Fruit fly (Drosophila melanogaster) whole organism, embryonic: Measurements from ENCODE around the gene gcm.

ENCODE experiments used
- Aef1 ChIP-seq: fragments of 200-800 bp; sonication (Bioruptor generic); IDR thresholded peaks from 3 replicates; pipeline ENCODE4 v1.3.6; 2022; ENCODE audit warnings: missing biosample characterization, missing genetic modification characterization
- B-H2 ChIP-seq: fragments of 200-800 bp; sonication (Bioruptor generic); optimal IDR thresholded peaks from 2 replicates; lab custom pipeline; 2018; ENCODE audit warnings: missing biosample characterization, mild to moderate bottlenecking, missing genetic modification characterization
- CG10366 ChIP-seq: fragments of 200-800 bp; sonication (Bioruptor generic); IDR thresholded peaks from 2 replicates; pipeline ENCODE4 v1.3.6; 2022; ENCODE audit warnings: missing biosample characterization, missing genetic modification characterization
- CG11085 ChIP-seq: fragments of 200-800 bp; sonication (Bioruptor generic); IDR thresholded peaks from 2 replicates; pipeline ENCODE4 v1.3.6; 2022; ENCODE audit warnings: missing biosample characterization, missing genetic modification characterization
- CG11504 ChIP-seq: fragments of 200-800 bp; sonication (Bioruptor generic); optimal IDR thresholded peaks from 3 replicates; lab custom pipeline; 2019; ENCODE audit warnings: missing biosample characterization, mild to moderate bottlenecking, missing genetic modification characterization, moderate library complexity
- CG12299 ChIP-seq: fragments of 200-800 bp; sonication (Bioruptor generic); optimal IDR thresholded peaks from 2 replicates; lab custom pipeline; 2018; ENCODE audit warnings: missing biosample characterization, mild to moderate bottlenecking, missing genetic modification characterization
- CG12769 ChIP-seq: fragments of 200-800 bp; sonication (Bioruptor generic); optimal IDR thresholded peaks from 2 replicates; lab custom pipeline; 2019; ENCODE audit warnings: missing biosample characterization, mild to moderate bottlenecking, missing genetic modification characterization, moderate library complexity
- CG17359 ChIP-seq: fragments of 200-800 bp; sonication (Bioruptor generic); optimal IDR thresholded peaks from 3 replicates; lab custom pipeline; 2018; ENCODE audit warnings: missing biosample characterization, mild to moderate bottlenecking, missing genetic modification characterization, moderate library complexity
- CG2875 ChIP-seq: fragments of 200-800 bp; sonication (Bioruptor generic); optimal IDR thresholded peaks from 2 replicates; lab custom pipeline; 2017; ENCODE audit warnings: missing biosample characterization, mild to moderate bottlenecking, missing genetic modification characterization, missing genetic modification reagents
- CG30431 ChIP-seq: fragments of 200-800 bp; sonication (Bioruptor generic); optimal IDR thresholded peaks from 2 replicates; lab custom pipeline; 2017; ENCODE audit warnings: missing biosample characterization, missing genetic modification characterization
- CG3847 ChIP-seq: fragments of 200-800 bp; sonication (Bioruptor generic); IDR thresholded peaks from 2 replicates; pipeline ENCODE4 v1.3.6; 2022; ENCODE audit warnings: missing biosample characterization, missing genetic modification characterization
- CG4617 ChIP-seq: fragments of 200-800 bp; sonication (Bioruptor generic); optimal IDR thresholded peaks from 3 replicates; lab custom pipeline; 2016; ENCODE audit warnings: missing biosample characterization, missing genetic modification characterization, borderline replicate concordance
- CG4730 ChIP-seq: fragments of 200-800 bp; sonication (Bioruptor generic); IDR thresholded peaks from 2 replicates; pipeline ENCODE4 v1.3.6; 2022; ENCODE audit warnings: missing biosample characterization, missing genetic modification characterization
- CG4854 ChIP-seq: fragments of 200-800 bp; sonication (Bioruptor generic); optimal IDR thresholded peaks from 2 replicates; lab custom pipeline; 2016; ENCODE audit warnings: missing biosample characterization, missing genetic modification characterization, inconsistent platforms
- CG7745 ChIP-seq: fragments of 200-800 bp; sonication (Bioruptor generic); optimal IDR thresholded peaks from 2 replicates; lab custom pipeline; 2018; ENCODE audit warnings: missing biosample characterization, mild to moderate bottlenecking, missing genetic modification characterization, moderate library complexity
- CG9797 ChIP-seq: fragments of 200-800 bp; sonication (Bioruptor generic); optimal IDR thresholded peaks from 3 replicates; lab custom pipeline; 2018; ENCODE audit warnings: missing biosample characterization, mild to moderate bottlenecking, missing genetic modification characterization
- Deaf1 ChIP-seq: fragments of 200-800 bp; optimal IDR thresholded peaks from 3 replicates; lab custom pipeline; 2019; ENCODE audit warnings: missing biosample characterization, mild to moderate bottlenecking, missing genetic modification characterization, moderate library complexity
- E2f1 ChIP-seq: fragments of 200-800 bp; sonication (Bioruptor generic); IDR thresholded peaks from 2 replicates; pipeline ENCODE4 v1.3.6; 2022; ENCODE audit warnings: missing biosample characterization, missing genetic modification characterization
- HmgZ ChIP-seq: fragments of 200-800 bp; sonication (Bioruptor generic); optimal IDR thresholded peaks from 2 replicates; lab custom pipeline; 2018; ENCODE audit warnings: missing biosample characterization, mild to moderate bottlenecking, missing genetic modification characterization
- Lim3 ChIP-seq: fragments of 200-800 bp; sonication (Bioruptor generic); IDR thresholded peaks from 2 replicates; pipeline ENCODE4 v1.3.6; 2022; ENCODE audit warnings: missing biosample characterization, missing genetic modification characterization
- Meics ChIP-seq: fragments of 200-800 bp; sonication (Bioruptor generic); optimal IDR thresholded peaks from 2 replicates; lab custom pipeline; 2017; ENCODE audit warnings: missing biosample characterization, mild to moderate bottlenecking, missing genetic modification characterization
- Opbp ChIP-seq: fragments of 200-800 bp; sonication (Bioruptor generic); IDR thresholded peaks from 3 replicates; pipeline ENCODE4 v1.3.6; 2022; ENCODE audit warnings: missing biosample characterization, missing genetic modification characterization; ENCODE audit not compliant: partially characterized antibody
- Sry-δ ChIP-seq: fragments of 200-800 bp; sonication (Bioruptor generic); optimal IDR thresholded peaks from 2 replicates; lab custom pipeline; 2016; ENCODE audit warnings: missing biosample characterization, missing genetic modification characterization
- Taf1 ChIP-seq: fragments of 200-800 bp; sonication (Bioruptor generic); IDR thresholded peaks from 2 replicates; pipeline ENCODE4 v1.3.6; 2022; ENCODE audit warnings: missing biosample characterization, missing genetic modification characterization
- Tbp ChIP-seq: fragments of >200 bp; optimal IDR thresholded peaks from 2 replicates; lab custom pipeline; 2018; ENCODE audit warnings: missing biosample characterization, missing genetic modification characterization
- ap ChIP-seq: fragments of 200-800 bp; sonication (Bioruptor generic); IDR thresholded peaks from 2 replicates; pipeline ENCODE4 v1.3.6; 2022; ENCODE audit warnings: missing biosample characterization, missing genetic modification characterization
- bab2 ChIP-seq: fragments of 200-800 bp; sonication (Bioruptor generic); optimal IDR thresholded peaks from 2 replicates; lab custom pipeline; 2016; ENCODE audit warnings: missing biosample characterization, missing genetic modification characterization
- cg ChIP-seq: fragments of 200-800 bp; sonication (Bioruptor generic); optimal IDR thresholded peaks from 3 replicates; lab custom pipeline; 2019; ENCODE audit warnings: missing biosample characterization, mild to moderate bottlenecking, missing genetic modification characterization, moderate library complexity
- chif ChIP-seq, 2 experiments: fragments of 200-800 bp; sonication (Bioruptor generic); optimal IDR thresholded peaks; 3 replicates each; lab custom pipeline; 2016; ENCODE audit warnings: missing biosample characterization in 2 of 2, missing genetic modification characterization in 2 of 2
- chm ChIP-seq: fragments of 200-800 bp; sonication (Bioruptor generic); IDR thresholded peaks from 2 replicates; pipeline ENCODE4 v1.3.6; 2022; ENCODE audit warnings: missing biosample characterization, missing genetic modification characterization
- chn ChIP-seq: fragments of 200-800 bp; sonication (Bioruptor generic); optimal IDR thresholded peaks from 2 replicates; lab custom pipeline; 2016; ENCODE audit warnings: missing biosample characterization, missing genetic modification characterization
- corto ChIP-seq: fragments of 200-800 bp; sonication (Bioruptor generic); optimal IDR thresholded peaks from 2 replicates; lab custom pipeline; 2016; ENCODE audit warnings: missing biosample characterization, mild to moderate bottlenecking, missing genetic modification characterization, moderate library complexity
- crp ChIP-seq, 2 experiments: fragments of 200-800 bp; sonication (Bioruptor generic); optimal IDR thresholded peaks; 2 replicates in 1 of 2; 3 replicates in 1 of 2; lab custom pipeline; 2017; ENCODE audit warnings: missing biosample characterization in 2 of 2, missing genetic modification characterization in 2 of 2, mild to moderate bottlenecking in 1 of 2, moderate library complexity in 1 of 2
- cwo ChIP-seq: fragments of 200-800 bp; sonication (Bioruptor generic); optimal IDR thresholded peaks from 3 replicates; lab custom pipeline; 2017; ENCODE audit warnings: missing biosample characterization, missing genetic modification characterization, mild to moderate bottlenecking, moderate library complexity, missing genetic modification reagents
- da ChIP-seq: fragments of 200-800 bp; sonication (Bioruptor generic); optimal IDR thresholded peaks from 2 replicates; lab custom pipeline; 2016; ENCODE audit warnings: missing biosample characterization, missing genetic modification characterization
- danr ChIP-seq: fragments of 200-800 bp; sonication (Bioruptor generic); IDR thresholded peaks from 2 replicates; pipeline ENCODE4 v1.3.6; 2022; ENCODE audit warnings: missing biosample characterization, missing genetic modification characterization
- dimm ChIP-seq: fragments of 200-800 bp; sonication (Bioruptor generic); IDR thresholded peaks from 2 replicates; pipeline ENCODE4 v1.3.6; 2022; ENCODE audit warnings: missing biosample characterization, missing genetic modification characterization
- dysf ChIP-seq: fragments of 200-800 bp; sonication (Bioruptor generic); IDR thresholded peaks from 3 replicates; pipeline ENCODE4 v1.3.6; 2022; ENCODE audit warnings: missing biosample characterization, missing genetic modification characterization
- fd102C ChIP-seq: fragments of 200-800 bp; sonication (Bioruptor generic); optimal IDR thresholded peaks from 2 replicates; lab custom pipeline; 2018; ENCODE audit warnings: missing biosample characterization, mild to moderate bottlenecking, missing genetic modification characterization, moderate library complexity
- fu2 ChIP-seq: fragments of 200-800 bp; sonication (Bioruptor generic); optimal IDR thresholded peaks from 2 replicates; lab custom pipeline; 2016; ENCODE audit warnings: missing biosample characterization, missing genetic modification characterization
- gsb ChIP-seq: fragments of 200-800 bp; sonication (Bioruptor generic); IDR thresholded peaks from 2 replicates; pipeline ENCODE4 v1.3.6; 2022; ENCODE audit warnings: missing biosample characterization, missing genetic modification characterization
- jigr1 ChIP-seq: fragments of 200-800 bp; sonication (Bioruptor generic); IDR thresholded peaks from 3 replicates; pipeline ENCODE4 v1.3.6; 2022; ENCODE audit warnings: missing biosample characterization, missing genetic modification characterization
- jing ChIP-seq: fragments of 200-800 bp; sonication (Bioruptor generic); optimal IDR thresholded peaks from 2 replicates; lab custom pipeline; 2018; ENCODE audit warnings: missing biosample characterization, mild to moderate bottlenecking, missing genetic modification characterization
- lmd ChIP-seq: fragments of 200-800 bp; sonication (Bioruptor generic); IDR thresholded peaks from 2 replicates; pipeline ENCODE4 v1.3.6; 2022; ENCODE audit warnings: missing biosample characterization, missing genetic modification characterization
- lola ChIP-seq, 3 experiments: fragments of >200 bp in 2 of 3; fragments of 200-800 bp in 1 of 3; sonication (Bioruptor generic) in 1 of 3; optimal IDR thresholded peaks; 2 replicates each; lab custom pipeline; 2017 to 2019; ENCODE audit warnings: missing biosample characterization in 3 of 3, missing genetic modification characterization in 3 of 3, mild to moderate bottlenecking in 1 of 3, moderate library complexity in 1 of 3
- nau ChIP-seq: fragments of 200-800 bp; sonication (Bioruptor generic); optimal IDR thresholded peaks from 3 replicates; lab custom pipeline; 2017; ENCODE audit warnings: missing biosample characterization, mild to moderate bottlenecking, missing genetic modification characterization, missing genetic modification reagents
- onecut ChIP-seq: fragments of 200-800 bp; sonication (Bioruptor generic); IDR thresholded peaks from 2 replicates; pipeline ENCODE4 v1.3.6; 2022; ENCODE audit warnings: missing biosample characterization, missing genetic modification characterization
- pita ChIP-seq: fragments of 200-800 bp; sonication (Bioruptor generic); optimal IDR thresholded peaks from 2 replicates; lab custom pipeline; 2017; ENCODE audit warnings: missing biosample characterization, mild to moderate bottlenecking, missing genetic modification characterization
- psq ChIP-seq: fragments of 200-800 bp; sonication (Bioruptor generic); optimal IDR thresholded peaks from 2 replicates; lab custom pipeline; 2017; ENCODE audit warnings: missing biosample characterization, missing genetic modification characterization
- slou ChIP-seq: fragments of 200-800 bp; sonication (Bioruptor generic); optimal IDR thresholded peaks from 3 replicates; lab custom pipeline; 2016; ENCODE audit warnings: missing biosample characterization, missing genetic modification characterization
- tna ChIP-seq: fragments of 200-800 bp; sonication (Bioruptor generic); IDR thresholded peaks from 2 replicates; pipeline ENCODE4 v1.3.6; 2022; ENCODE audit warnings: missing biosample characterization, missing genetic modification characterization; ENCODE audit not compliant: partially characterized antibody

The gcm gene

DNA sequence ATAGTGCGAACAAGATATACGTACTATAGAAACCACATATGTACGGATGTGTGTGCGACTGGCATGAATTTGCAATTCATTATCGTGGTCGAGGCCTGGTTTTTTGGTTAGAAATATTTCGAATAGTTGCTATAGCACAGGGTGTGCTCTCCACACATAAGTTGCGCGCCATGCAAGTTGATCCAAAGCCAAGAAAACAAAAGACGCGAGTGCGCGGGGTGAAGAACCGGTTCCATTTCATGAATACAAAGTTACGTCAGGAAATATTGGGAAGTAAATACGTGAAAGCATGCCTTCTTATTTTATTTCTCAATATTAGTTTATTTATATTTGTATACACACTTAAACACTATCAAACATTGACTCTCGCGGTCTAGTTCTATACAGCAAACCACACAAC is 32.4 kb upstream of the gcm start (continued):
- TF ChIP-seq Opbp (GFP tag; lab: Robert Waterston, UW) (no peak), B-H2 (GFP tag; lab: Kevin White, UChicago) (no peak), CG11504 (tag; lab: Kevin White, UChicago) (peak; percentile 38), chm (GFP tag; lab: Robert Waterston, UW) (no peak), CG4854 (no peak), pita (GFP tag; lab: Kevin White, UChicago) (no peak), dysf (GFP tag; lab: Robert Waterston, UW) (peak; percentile 38; the same call in 1 of the 3 replicates), CG3847 (GFP tag; lab: Robert Waterston, UW) (peak; percentile 33; the same call in 1 of the 2 replicates), crp (GFP tag; optimal IDR thresholded peaks at IDR 0.05; lab: Kevin White, UChicago) (no peak), jing (no peak), lmd (GFP tag; lab: Robert Waterston, UW) (no peak), chn (no peak), cwo (GFP tag; lab: Kevin White, UChicago) (no peak), Aef1 (no peak; the same call in 2 of the 3 replicates), Taf1 (no peak), CG30431 (GFP tag; lab: Kevin White, UChicago) (no peak), CG2875 (GFP tag; lab: Kevin White, UChicago) (peak; percentile 54), da (no peak), danr (GFP tag; lab: Robert Waterston, UW) (no peak; the same call in 1 of the 2 replicates), ap (GFP tag; lab: Robert Waterston, UW) (no peak), HmgZ (tag; lab: Kevin White, UChicago) (peak; percentile 29), jigr1 (GFP tag; lab: Robert Waterston, UW) (no peak), psq (GFP tag; lab: Kevin White, UChicago) (no peak), Deaf1 (tag; lab: Kevin White, UChicago) (no peak), CG12769 (tag; lab: Kevin White, UChicago) (peak; percentile 56), dimm (no peak), CG10366 (peak; percentile 51), gsb (GFP tag; lab: Robert Waterston, UW) (no peak), lola (GFP tag; optimal IDR thresholded peaks at IDR 0.05; lab: Kevin White, UChicago) (peak in 1 of 3 experiments; percentile 20), Sry-δ (GFP tag; lab: Kevin White, UChicago) (no peak), CG12299 (tag; lab: Kevin White, UChicago) (no peak), Lim3 (GFP tag; lab: Robert Waterston, UW) (no peak), fd102C (no peak), Meics (peak; percentile 8), fu2 (GFP tag; lab: Kevin White, UChicago) (no peak), CG7745 (tag; lab: Kevin White, UChicago) (no peak), chif (GFP tag; optimal IDR thresholded peaks at IDR 0.05; lab: Kevin White, UChicago) (no peak), CG4617 (GFP tag; lab: Kevin White, UChicago) (no peak), bab2 (peak; percentile 18), nau (no peak), tna (GFP tag; lab: Robert Waterston, UW) (no peak), E2f1 (0 out of 2 replicates have a peak, but pooled peaks have one; percentile 19), CG9797 (GFP tag; lab: Kevin White, UChicago) (no peak), CG11085 (GFP tag; lab: Robert Waterston, UW) (no peak), Tbp (no peak), cg (GFP tag; lab: Kevin White, UChicago) (no peak), CG4730 (GFP tag; lab: Robert Waterston, UW) (no peak), onecut (GFP tag; lab: Robert Waterston, UW) (0 out of 2 replicates have a peak, but pooled peaks have one; percentile 8), slou (no peak), corto (GFP tag; lab: Kevin White, UChicago) (no peak), CG17359 (tag; lab: Kevin White, UChicago) (peak; percentile 40)
